Worm (Caenorhabditis elegans): ENCODE data around the gene C45G9.5.

DNA sequence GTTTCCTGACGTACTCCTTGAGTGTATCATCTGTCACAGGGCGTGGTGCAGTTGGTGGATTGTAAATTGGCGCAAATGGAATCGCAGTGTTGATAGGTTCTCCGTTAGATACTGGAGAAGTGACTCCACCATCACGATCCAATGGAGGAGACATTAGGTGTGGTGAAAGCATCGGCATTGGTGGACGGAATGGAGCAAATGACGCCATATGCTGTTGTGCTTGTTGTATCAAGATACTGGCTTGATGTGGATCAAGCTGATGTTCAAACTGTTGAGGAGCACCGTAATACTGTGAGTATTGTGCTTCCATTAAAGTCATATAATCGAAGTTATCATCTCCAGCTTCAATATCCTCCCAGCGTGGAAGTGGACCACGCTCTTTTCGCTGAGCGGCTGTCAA, 35.5 kb upstream of the C45G9.5 start:
- TF ChIP-seq hsf-1 (GFP tag; IDR thresholded peaks at IDR 0.05) (no peak), hlh-12 (tag; optimal IDR thresholded peaks at IDR 0.05) (no peak), F52B5.7 (tag; optimal IDR thresholded peaks at IDR 0.05) (no peak), gei-17 (GFP tag; optimal IDR thresholded peaks at IDR 0.05) (no peak), F49E8.2 (tag; optimal IDR thresholded peaks at IDR 0.05; ENCODE audit: insufficient read depth) (no peak), snpc-4 (GFP tag; optimal IDR thresholded peaks at IDR 0.05) (no peak), snpc-4 (tag; optimal IDR thresholded peaks at IDR 0.05) (no peak), dpl-1 (GFP tag; optimal IDR thresholded peaks at IDR 0.05) (no peak), rcor-1 (GFP tag; IDR thresholded peaks at IDR 0.05) (no peak), mel-28 (tag; optimal IDR thresholded peaks at IDR 0.05; ENCODE audit: borderline replicate concordance) (no peak), D2030.7 (GFP tag; IDR thresholded peaks at IDR 0.05) (no peak), zim-3 (tag; optimal IDR thresholded peaks at IDR 0.05) (no peak), pbrm-1 (GFP tag; IDR thresholded peaks at IDR 0.05) (no peak)
